Fruit fly (Drosophila melanogaster) S2 (cell line): ENCODE results near the gene CG3857.

Experiments used
- CG8478 ChIP-seq: fragments of >200 bp; optimal IDR thresholded peaks from 2 replicates; lab custom pipeline; 2018
- CTCF ChIP-seq, 2 experiments: fragments of >200 bp; optimal IDR thresholded peaks; 2 replicates each; lab custom pipeline; 2018

The CG3857 gene

dm6 chrX:1940020-1940419, at the start of gene CG3857, which contains the start of gene CG3587:
Gene CG3857 (minus strand): TSS chrX:1940040.
Gene CG3587 (plus strand): TSS chrX:1940307.
- TF ChIP-seq CTCF (optimal IDR thresholded peaks at IDR 0.05; lab: Kevin White, UChicago), result peak in 1 of 2 experiments; percentile 38
- no peak for TF ChIP-seq CG8478 (lab: Kevin White, UChicago)

- TF ChIP-seq CG8478 (lab: Kevin White, UChicago) (no peak), CTCF (optimal IDR thresholded peaks at IDR 0.05; lab: Kevin White, UChicago) (no peak)
Observed at dm6 chrX:1988673-1989072, 48.8 kb upstream of the CG3857 start.

- TF ChIP-seq CG8478 (lab: Kevin White, UChicago), result no peak
- TF ChIP-seq CTCF (optimal IDR thresholded peaks at IDR 0.05; lab: Kevin White, UChicago), result no peak
Observed at dm6 chrX:1985516-1985915, 45.7 kb upstream of the CG3857 start.

dm6 chrX:1984175-1984973, 44.5 kb upstream of the CG3857 start:
- TF ChIP-seq CTCF (optimal IDR thresholded peaks at IDR 0.05; lab: Kevin White, UChicago) (no peak), CG8478 (lab: Kevin White, UChicago) (no peak)

dm6 chrX:1981723-1982122, 41.9 kb upstream of the CG3857 start:
- TF ChIP-seq CTCF (optimal IDR thresholded peaks at IDR 0.05; lab: Kevin White, UChicago), result no peak
- TF ChIP-seq CG8478 (lab: Kevin White, UChicago), result no peak

- no peak for TF ChIP-seq CG8478 (lab: Kevin White, UChicago)
- TF ChIP-seq CTCF (optimal IDR thresholded peaks at IDR 0.05; lab: Kevin White, UChicago), result no peak
Observed at dm6 chrX:1979673-1980072, 39.8 kb upstream of the CG3857 start.

dm6 chrX:1979031-1979430, 39.2 kb upstream of the CG3857 start:
- TF ChIP-seq CTCF (optimal IDR thresholded peaks at IDR 0.05; lab: Kevin White, UChicago) (no peak), CG8478 (lab: Kevin White, UChicago) (no peak)

dm6 chrX:1975879-1976601, 36.2 kb upstream of the CG3857 start:
- no peak for TF ChIP-seq CG8478 (lab: Kevin White, UChicago)
- TF ChIP-seq CTCF (optimal IDR thresholded peaks at IDR 0.05; lab: Kevin White, UChicago), result no peak

- TF ChIP-seq CTCF (optimal IDR thresholded peaks at IDR 0.05; lab: Kevin White, UChicago) (no peak), CG8478 (lab: Kevin White, UChicago) (no peak)
Observed at dm6 chrX:1972150-1972549, 32.3 kb upstream of the CG3857 start.

dm6 chrX:1970575-1971325, 30.9 kb upstream of the CG3857 start:
- no peak for TF ChIP-seq CTCF (optimal IDR thresholded peaks at IDR 0.05; lab: Kevin White, UChicago)

dm6 chrX:1969775-1970574, 30.1 kb upstream of the CG3857 start:
- no peak for TF ChIP-seq CG8478 (lab: Kevin White, UChicago)
- TF ChIP-seq CTCF (optimal IDR thresholded peaks at IDR 0.05; lab: Kevin White, UChicago), result no peak

dm6 chrX:1968581-1969258, 28.9 kb upstream of the CG3857 start:
- TF ChIP-seq CTCF (optimal IDR thresholded peaks at IDR 0.05; lab: Kevin White, UChicago), result no peak
- TF ChIP-seq CG8478 (lab: Kevin White, UChicago), result no peak

- no peak for TF ChIP-seq CG8478 (lab: Kevin White, UChicago)
- no peak for TF ChIP-seq CTCF (optimal IDR thresholded peaks at IDR 0.05; lab: Kevin White, UChicago)
Observed at dm6 chrX:1968152-1968551, 28.3 kb upstream of the CG3857 start.
